Worm (Caenorhabditis elegans): Measurements from ENCODE around the gene srh-17.

The srh-17 gene

ce11 chrV:14696604-14697307, 35.7 kb downstream of the srh-17 start, which contains the start of gene unc-112 (continued):
- TF ChIP-seq hlh-8 (tag; optimal IDR thresholded peaks at IDR 0.05), result peak; percentile 29
- peak; percentile 93 for TF ChIP-seq tbx-2 (tag; optimal IDR thresholded peaks at IDR 0.05)
- no peak for TF ChIP-seq K02D7.2 (tag; optimal IDR thresholded peaks at IDR 0.05)
- peak; percentile 66 for TF ChIP-seq pat-9 (tag; optimal IDR thresholded peaks at IDR 0.05)
- peak; percentile 24 for TF ChIP-seq eyg-1 (tag; optimal IDR thresholded peaks at IDR 0.05)
- peak; percentile 58 for TF ChIP-seq fkh-6 (tag; optimal IDR thresholded peaks at IDR 0.05)
- no peak for TF ChIP-seq pha-2 (tag; optimal IDR thresholded peaks at IDR 0.05)
- TF ChIP-seq ref-2 (tag; optimal IDR thresholded peaks at IDR 0.05), result peak; percentile 89
- TF ChIP-seq F13H6.1 (tag; optimal IDR thresholded peaks at IDR 0.05), result peak; percentile 79
- no peak for TF ChIP-seq ceh-24 (tag; optimal IDR thresholded peaks at IDR 0.05)
- no peak for TF ChIP-seq sox-2 (GFP tag; IDR thresholded peaks at IDR 0.05)
- TF ChIP-seq hlh-15 (tag; optimal IDR thresholded peaks at IDR 0.05), result no peak
- peak; percentile 22 for TF ChIP-seq pax-1 (tag; optimal IDR thresholded peaks at IDR 0.05)
- TF ChIP-seq odd-2 (tag; optimal IDR thresholded peaks at IDR 0.05), result no peak
- TF ChIP-seq sox-4 (tag; optimal IDR thresholded peaks at IDR 0.05), result no peak
- TF ChIP-seq unc-86 (tag; optimal IDR thresholded peaks at IDR 0.05), result peak; percentile 9
- no peak for TF ChIP-seq madf-2 (tag; optimal IDR thresholded peaks at IDR 0.05)
- TF ChIP-seq mec-3 (tag; optimal IDR thresholded peaks at IDR 0.05; ENCODE audit: borderline replicate concordance), result no peak
- TF ChIP-seq hlh-6 (tag; optimal IDR thresholded peaks at IDR 0.05), result no peak
- peak; percentile 17 for TF ChIP-seq ztf-16 (tag; optimal IDR thresholded peaks at IDR 0.05)
- TF ChIP-seq nhr-11 (tag; optimal IDR thresholded peaks at IDR 0.05), result no peak
- peak; percentile 93 for TF ChIP-seq rnt-1 (tag; optimal IDR thresholded peaks at IDR 0.05)
- TF ChIP-seq gmeb-2 (tag; optimal IDR thresholded peaks at IDR 0.05), result no peak
- no peak for TF ChIP-seq unc-3 (GFP tag; conservative IDR thresholded peaks at IDR 0.05)
- TF ChIP-seq unc-3 (tag; optimal IDR thresholded peaks at IDR 0.05), result no peak
- TF ChIP-seq ahr-1 (tag; optimal IDR thresholded peaks at IDR 0.05), result no peak
- TF ChIP-seq ceh-18 (tag; optimal IDR thresholded peaks at IDR 0.05), result peak; percentile 95
- TF ChIP-seq ceh-9 (tag; optimal IDR thresholded peaks at IDR 0.05), result no peak
- TF ChIP-seq unc-42 (tag; optimal IDR thresholded peaks at IDR 0.05), result peak; percentile 58
- no peak for TF ChIP-seq pha-4 (tag; optimal IDR thresholded peaks at IDR 0.05)

ce11 chrV:14698005-14698404, 36.9 kb downstream of the srh-17 start:
- no peak for TF ChIP-seq ceh-6 (GFP tag; optimal IDR thresholded peaks at IDR 0.05)
- TF ChIP-seq ceh-30 (tag; optimal IDR thresholded peaks at IDR 0.05), result no peak
- TF ChIP-seq ceh-19 (GFP tag; optimal IDR thresholded peaks at IDR 0.05), result no peak
- TF ChIP-seq hlh-30 (tag; optimal IDR thresholded peaks at IDR 0.05; ENCODE audit: insufficient read depth), result no peak
- TF ChIP-seq unc-42 (tag; optimal IDR thresholded peaks at IDR 0.05), result no peak
- TF ChIP-seq pqm-1 (tag; optimal IDR thresholded peaks at IDR 0.05), result no peak
- TF ChIP-seq zip-5 (tag; optimal IDR thresholded peaks at IDR 0.05), result no peak

DNA sequence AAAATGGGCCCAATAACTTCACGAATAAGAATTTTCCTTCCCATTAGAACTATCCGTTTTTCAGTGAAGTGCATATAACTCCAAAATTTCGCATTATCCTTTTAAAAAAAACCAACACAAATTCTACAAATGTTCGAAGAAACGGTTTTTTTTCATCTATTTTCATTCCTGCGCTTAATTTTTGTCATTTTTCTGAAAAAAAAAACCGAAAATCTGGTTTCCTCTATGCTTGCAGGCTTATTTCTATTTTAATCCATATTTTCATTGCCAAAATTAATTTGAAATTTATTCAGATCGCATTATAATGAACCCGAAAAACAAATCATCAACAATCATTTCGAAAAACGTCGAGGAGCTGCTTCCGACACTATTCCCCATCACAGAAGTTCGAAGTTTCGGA, 37.6 kb downstream of the srh-17 start, which contains the start of gene set-5:
Gene set-5, plus strand, starts transcription at position 301 of the 400 bp plus-strand sequence.
- TF ChIP-seq sox-2 (GFP tag; IDR thresholded peaks at IDR 0.05), result no peak
- TF ChIP-seq ceh-48 (tag; optimal IDR thresholded peaks at IDR 0.05), result no peak

ce11 chrV:14707958-14708357, 46.9 kb downstream of the srh-17 start, which contains the start of gene R08A2.9:
TSS of gene R08A2.9 (plus strand) at chrV:14708258.
- TF ChIP-seq ama-1 (optimal IDR thresholded peaks at IDR 0.05) (no peak), ceh-18 (tag; optimal IDR thresholded peaks at IDR 0.05) (no peak), unc-3 (GFP tag; conservative IDR thresholded peaks at IDR 0.05) (no peak), unc-3 (tag; optimal IDR thresholded peaks at IDR 0.05) (no peak), F13H6.1 (tag; optimal IDR thresholded peaks at IDR 0.05) (no peak), ceh-48 (tag; optimal IDR thresholded peaks at IDR 0.05) (no peak), sox-2 (GFP tag; IDR thresholded peaks at IDR 0.05) (no peak), unc-86 (tag; optimal IDR thresholded peaks at IDR 0.05) (no peak)

Measured in whole organism, late embryonic.